Fruit fly (Drosophila melanogaster) whole organism, embryonic: Measurements from ENCODE around the gene CG4393.

Experiments
- BtbVII ChIP-seq: fragments of 200-800 bp; sonication (Bioruptor generic); optimal IDR thresholded peaks from 3 replicates; lab custom pipeline; 2017; ENCODE audit warnings: missing biosample characterization, mild to moderate bottlenecking, missing genetic modification characterization
- CG10267 ChIP-seq: fragments of 200-800 bp; sonication (Bioruptor generic); optimal IDR thresholded peaks from 2 replicates; lab custom pipeline; 2018; ENCODE audit warnings: missing biosample characterization, mild to moderate bottlenecking, missing genetic modification characterization, moderate library complexity
- CG10431 ChIP-seq: fragments of 200-800 bp; sonication (Bioruptor generic); optimal IDR thresholded peaks from 3 replicates; lab custom pipeline; 2018; ENCODE audit warnings: missing biosample characterization, mild to moderate bottlenecking, missing genetic modification characterization
- CG10959 ChIP-seq: fragments of 200-800 bp; sonication (Bioruptor generic); IDR thresholded peaks from 2 replicates; pipeline ENCODE4 v1.3.6; 2022; ENCODE audit warnings: missing biosample characterization, missing genetic modification characterization
- CG11398 ChIP-seq: fragments of 200-800 bp; sonication (Bioruptor generic); optimal IDR thresholded peaks from 2 replicates; lab custom pipeline; 2016; ENCODE audit warnings: missing biosample characterization, missing genetic modification characterization
- CG11504 ChIP-seq: fragments of 200-800 bp; sonication (Bioruptor generic); optimal IDR thresholded peaks from 3 replicates; lab custom pipeline; 2019; ENCODE audit warnings: missing biosample characterization, mild to moderate bottlenecking, missing genetic modification characterization, moderate library complexity
- CG11723 ChIP-seq: fragments of 200-800 bp; sonication (Bioruptor generic); optimal IDR thresholded peaks from 2 replicates; lab custom pipeline; 2017; ENCODE audit warnings: missing biosample characterization, mild to moderate bottlenecking, missing genetic modification characterization
- CG12071 ChIP-seq: fragments of 200-800 bp; sonication (Bioruptor generic); optimal IDR thresholded peaks from 3 replicates; lab custom pipeline; 2018; ENCODE audit warnings: missing biosample characterization, mild to moderate bottlenecking, missing genetic modification characterization
- CG13424 ChIP-seq: fragments of 200-800 bp; sonication (Bioruptor generic); optimal IDR thresholded peaks from 2 replicates; lab custom pipeline; 2019; ENCODE audit warnings: missing biosample characterization, mild to moderate bottlenecking, missing genetic modification characterization, moderate library complexity
- CG13775 ChIP-seq: fragments of 200-800 bp; sonication (Bioruptor generic); optimal IDR thresholded peaks from 3 replicates; lab custom pipeline; 2017; ENCODE audit warnings: missing biosample characterization, mild to moderate bottlenecking, missing genetic modification characterization
- CG15479 ChIP-seq: fragments of 200-800 bp; sonication (Bioruptor generic); optimal IDR thresholded peaks from 3 replicates; lab custom pipeline; 2019; ENCODE audit warnings: missing biosample characterization, mild to moderate bottlenecking, missing genetic modification characterization, moderate library complexity
- CG15601 ChIP-seq: fragments of 200-800 bp; sonication (Bioruptor generic); optimal IDR thresholded peaks from 3 replicates; lab custom pipeline; 2019; ENCODE audit warnings: missing biosample characterization, mild to moderate bottlenecking, missing genetic modification characterization, moderate library complexity
- CG15696 ChIP-seq: fragments of 200-800 bp; sonication (Bioruptor generic); optimal IDR thresholded peaks from 2 replicates; lab custom pipeline; 2019; ENCODE audit warnings: missing biosample characterization, mild to moderate bottlenecking, missing genetic modification characterization, moderate library complexity
- CG17328 ChIP-seq: fragments of 200-800 bp; sonication (Bioruptor generic); IDR thresholded peaks from 2 replicates; pipeline ENCODE4 v1.3.6; 2022; ENCODE audit warnings: missing biosample characterization, missing genetic modification characterization
- CG18262 ChIP-seq: fragments of 200-800 bp; optimal IDR thresholded peaks from 3 replicates; lab custom pipeline; 2019; ENCODE audit warnings: missing biosample characterization, mild to moderate bottlenecking, missing genetic modification characterization, moderate library complexity
- CG32772 ChIP-seq: fragments of 200-800 bp; sonication (Bioruptor generic); IDR thresholded peaks from 2 replicates; pipeline ENCODE4 v1.3.6; 2022; ENCODE audit warnings: missing biosample characterization, missing genetic modification characterization
- CG3407 ChIP-seq: fragments of 200-800 bp; sonication (Bioruptor generic); optimal IDR thresholded peaks from 2 replicates; lab custom pipeline; 2018; ENCODE audit warnings: missing biosample characterization, mild to moderate bottlenecking, missing genetic modification characterization
- CG4282 ChIP-seq: fragments of 200-800 bp; sonication (Bioruptor generic); optimal IDR thresholded peaks from 2 replicates; lab custom pipeline; 2016; ENCODE audit warnings: missing biosample characterization, missing genetic modification characterization
- CG4424 ChIP-seq: fragments of 200-800 bp; sonication (Bioruptor generic); optimal IDR thresholded peaks from 3 replicates; lab custom pipeline; 2016; ENCODE audit warnings: missing biosample characterization, missing genetic modification characterization
- CG6791 ChIP-seq: fragments of 200-800 bp; sonication (Bioruptor generic); IDR thresholded peaks from 3 replicates; pipeline ENCODE4 v1.3.6; 2022; ENCODE audit warnings: missing biosample characterization, missing genetic modification characterization; ENCODE audit not compliant: partially characterized antibody
- CG6813 ChIP-seq: fragments of 200-800 bp; sonication (Bioruptor generic); optimal IDR thresholded peaks from 2 replicates; lab custom pipeline; 2017; ENCODE audit warnings: missing biosample characterization, missing genetic modification characterization, mild to moderate bottlenecking, moderate library complexity, missing genetic modification reagents
- CG6854 ChIP-seq: fragments of 200-800 bp; sonication (Bioruptor generic); optimal IDR thresholded peaks from 3 replicates; lab custom pipeline; 2017; ENCODE audit warnings: missing biosample characterization, mild to moderate bottlenecking, missing genetic modification characterization
- Drgx ChIP-seq: fragments of 200-800 bp; sonication (Bioruptor generic); IDR thresholded peaks from 2 replicates; pipeline ENCODE4 v1.3.6; 2022; ENCODE audit warnings: missing biosample characterization, missing genetic modification characterization
- E2f1 ChIP-seq: fragments of 200-800 bp; sonication (Bioruptor generic); IDR thresholded peaks from 2 replicates; pipeline ENCODE4 v1.3.6; 2022; ENCODE audit warnings: missing biosample characterization, missing genetic modification characterization
- E2f2 ChIP-seq: fragments of 200-800 bp; sonication (Bioruptor generic); IDR thresholded peaks from 2 replicates; pipeline ENCODE4 v1.3.6; 2022; ENCODE audit warnings: missing biosample characterization, missing genetic modification characterization
- Fer2 ChIP-seq: fragments of 200-800 bp; sonication (Bioruptor generic); optimal IDR thresholded peaks from 2 replicates; lab custom pipeline; 2018; ENCODE audit warnings: missing biosample characterization, mild to moderate bottlenecking, missing genetic modification characterization, moderate library complexity
- H2.0 ChIP-seq: fragments of 200-800 bp; sonication (Bioruptor generic); IDR thresholded peaks from 2 replicates; pipeline ENCODE4 v1.3.6; 2022; ENCODE audit warnings: missing biosample characterization, missing genetic modification characterization
- Hmr ChIP-seq: fragments of 200-800 bp; sonication (Bioruptor generic); optimal IDR thresholded peaks from 3 replicates; lab custom pipeline; 2017; ENCODE audit warnings: mild to moderate bottlenecking, missing biosample characterization, missing genetic modification reagents, missing genetic modification characterization
- MBD-R2 ChIP-seq: fragments of 200-800 bp; sonication (Bioruptor generic); IDR thresholded peaks from 2 replicates; pipeline ENCODE4 v1.3.6; 2022; ENCODE audit warnings: missing biosample characterization, missing genetic modification characterization
- Mad ChIP-seq: fragments of 200-800 bp; sonication (Bioruptor generic); optimal IDR thresholded peaks from 2 replicates; lab custom pipeline; 2016; ENCODE audit warnings: missing biosample characterization, missing genetic modification characterization
- Oaz ChIP-seq: fragments of 200-800 bp; sonication (Bioruptor generic); IDR thresholded peaks from 2 replicates; pipeline ENCODE4 v1.3.6; 2022; ENCODE audit warnings: missing biosample characterization, missing genetic modification characterization
- Rfx ChIP-seq: fragments of 200-800 bp; sonication (Bioruptor generic); IDR thresholded peaks from 2 replicates; pipeline ENCODE4 v1.3.6; 2022; ENCODE audit warnings: missing biosample characterization, missing genetic modification characterization
- Ssrp ChIP-seq: fragments of 200-800 bp; sonication (Bioruptor generic); optimal IDR thresholded peaks from 2 replicates; lab custom pipeline; 2018; ENCODE audit warnings: missing biosample characterization, mild to moderate bottlenecking, missing genetic modification characterization, moderate library complexity
- ase ChIP-seq: fragments of 200-800 bp; sonication (Bioruptor generic); IDR thresholded peaks from 3 replicates; pipeline ENCODE4 v1.3.6; 2022; ENCODE audit warnings: missing biosample characterization, missing genetic modification characterization
- ato ChIP-seq: fragments of 200-800 bp; sonication (Bioruptor generic); IDR thresholded peaks from 2 replicates; pipeline ENCODE4 v1.3.6; 2022; ENCODE audit warnings: missing biosample characterization, missing genetic modification characterization; ENCODE audit not compliant: partially characterized antibody
- az2 ChIP-seq: fragments of 200-800 bp; sonication (Bioruptor generic); optimal IDR thresholded peaks from 3 replicates; lab custom pipeline; 2016; ENCODE audit warnings: missing biosample characterization, missing genetic modification characterization
- chm ChIP-seq: fragments of 200-800 bp; sonication (Bioruptor generic); IDR thresholded peaks from 2 replicates; pipeline ENCODE4 v1.3.6; 2022; ENCODE audit warnings: missing biosample characterization, missing genetic modification characterization
- ci ChIP-seq: fragments of 200-800 bp; sonication (Bioruptor generic); IDR thresholded peaks from 3 replicates; pipeline ENCODE4 v1.3.6; 2022; ENCODE audit warnings: missing biosample characterization, missing genetic modification characterization
- dpn ChIP-seq, 2 experiments: fragments of 200-800 bp; sonication (Bioruptor generic); optimal IDR thresholded peaks; 3 replicates each; lab custom pipeline; 2016; ENCODE audit warnings: missing biosample characterization in 2 of 2, missing genetic modification characterization in 2 of 2
- fd96Cb ChIP-seq: fragments of 200-800 bp; sonication (Bioruptor generic); optimal IDR thresholded peaks from 2 replicates; lab custom pipeline; 2018; ENCODE audit warnings: missing biosample characterization, mild to moderate bottlenecking, missing genetic modification characterization, moderate library complexity
- gem ChIP-seq: fragments of 200-800 bp; sonication (Bioruptor generic); optimal IDR thresholded peaks from 2 replicates; lab custom pipeline; 2019; ENCODE audit warnings: missing biosample characterization, mild to moderate bottlenecking, missing genetic modification characterization, moderate library complexity
- grau ChIP-seq: fragments of 200-800 bp; optimal IDR thresholded peaks from 3 replicates; lab custom pipeline; 2019; ENCODE audit warnings: missing biosample characterization, mild to moderate bottlenecking, missing genetic modification characterization, moderate library complexity
- inv ChIP-seq: fragments of 200-800 bp; sonication (Bioruptor generic); IDR thresholded peaks from 2 replicates; pipeline ENCODE4 v1.3.6; 2022; ENCODE audit warnings: missing biosample characterization, missing genetic modification characterization; ENCODE audit not compliant: partially characterized antibody
- lola ChIP-seq, 3 experiments: fragments of >200 bp in 2 of 3; fragments of 200-800 bp in 1 of 3; sonication (Bioruptor generic) in 1 of 3; optimal IDR thresholded peaks; 2 replicates each; lab custom pipeline; 2017 to 2019; ENCODE audit warnings: missing biosample characterization in 3 of 3, missing genetic modification characterization in 3 of 3, mild to moderate bottlenecking in 1 of 3, moderate library complexity in 1 of 3
- nerfin-1 ChIP-seq: fragments of 200-800 bp; sonication (Bioruptor generic); optimal IDR thresholded peaks from 3 replicates; lab custom pipeline; 2019; ENCODE audit warnings: missing biosample characterization, mild to moderate bottlenecking, missing genetic modification characterization, moderate library complexity
- nom ChIP-seq: fragments of 200-800 bp; sonication (Bioruptor generic); optimal IDR thresholded peaks from 2 replicates; lab custom pipeline; 2017; ENCODE audit warnings: missing biosample characterization, missing genetic modification characterization, mild to moderate bottlenecking, moderate library complexity, missing genetic modification reagents
- peb ChIP-seq: fragments of 200-800 bp; sonication (Bioruptor generic); IDR thresholded peaks from 2 replicates; pipeline ENCODE4 v1.3.6; 2022; ENCODE audit warnings: missing biosample characterization, missing genetic modification characterization
- row ChIP-seq: fragments of 200-800 bp; sonication (Bioruptor generic); IDR thresholded peaks from 3 replicates; pipeline ENCODE4 v1.3.6; 2022; ENCODE audit warnings: missing biosample characterization, missing genetic modification characterization
- zen ChIP-seq: fragments of 200-800 bp; sonication (Bioruptor generic); optimal IDR thresholded peaks from 3 replicates; lab custom pipeline; 2018; ENCODE audit warnings: missing biosample characterization, mild to moderate bottlenecking, missing genetic modification characterization, moderate library complexity

The CG4393 gene

DNA sequence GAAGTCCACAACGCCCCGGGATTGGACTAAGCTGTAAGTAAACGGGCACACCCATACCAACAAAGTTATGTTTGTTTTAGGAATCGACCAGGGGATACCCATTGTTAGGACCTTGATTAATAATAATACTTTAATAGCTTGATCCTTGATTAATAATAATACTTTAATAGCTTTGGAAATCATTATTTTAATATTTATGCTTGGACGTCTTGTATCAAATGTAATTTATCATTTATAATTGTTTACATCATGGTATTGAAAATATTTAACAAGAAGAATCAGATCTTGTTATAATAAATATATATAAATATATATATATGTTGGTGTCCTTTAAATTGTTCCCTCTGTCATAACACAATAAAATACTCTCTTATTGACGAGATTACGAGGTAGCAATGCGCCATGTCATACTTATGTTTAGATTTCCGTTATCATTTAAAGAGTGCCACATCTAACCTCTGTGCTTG lies 27.6 kb downstream of the CG4393 start (continued):
- TF ChIP-seq Fer2 (tag; lab: Kevin White, UChicago) (peak; percentile 39), CG10431 (GFP tag; lab: Kevin White, UChicago) (no peak), CG6854 (GFP tag; lab: Kevin White, UChicago) (peak; percentile 62), CG4424 (GFP tag; lab: Kevin White, UChicago) (peak; percentile 33), ase (GFP tag; lab: Robert Waterston, UW) (peak; percentile 36; the same call in 1 of the 3 replicates), CG13775 (peak; percentile 82), gem (peak; percentile 95), grau (peak; percentile 95), Drgx (peak; percentile 79), Mad (GFP tag; lab: Kevin White, UChicago) (no peak), CG6813 (peak; percentile 67), CG15479 (GFP tag; lab: Kevin White, UChicago) (no peak), CG15601 (peak; percentile 89), CG18262 (peak; percentile 92), row (GFP tag; lab: Robert Waterston, UW) (peak; percentile 89), CG4282 (no peak), CG10267 (tag; lab: Kevin White, UChicago) (peak; percentile 71), zen (tag; lab: Kevin White, UChicago) (peak; percentile 73), CG10959 (peak; percentile 35; the same call in 1 of the 2 replicates), Rfx (GFP tag; lab: Robert Waterston, UW) (peak; percentile 75), H2.0 (peak; percentile 73), CG17328 (GFP tag; lab: Robert Waterston, UW) (peak; percentile 74; the same call in 1 of the 2 replicates), lola (GFP tag; optimal IDR thresholded peaks at IDR 0.05; lab: Kevin White, UChicago) (peak in 1 of 3 experiments; percentile 90), E2f1 (GFP tag; lab: Robert Waterston, UW) (peak; percentile 69), dpn (GFP tag; optimal IDR thresholded peaks at IDR 0.05; lab: Kevin White, UChicago) (peak; percentile 11 to 88), inv (GFP tag; lab: Robert Waterston, UW) (no peak), nerfin-1 (tag; lab: Kevin White, UChicago) (peak; percentile 59), CG11398 (no peak), CG11723 (GFP tag; lab: Kevin White, UChicago) (peak; percentile 57), CG11504 (tag; lab: Kevin White, UChicago) (peak; percentile 93), CG32772 (GFP tag; lab: Robert Waterston, UW) (peak; percentile 70), CG13424 (tag; lab: Kevin White, UChicago) (peak; percentile 96), chm (peak; percentile 25; the same call in 1 of the 2 replicates), Hmr (GFP tag; lab: Kevin White, UChicago) (peak; percentile 84), Ssrp (tag; lab: Kevin White, UChicago) (peak; percentile 91), CG15696 (peak; percentile 54), CG12071 (GFP tag; lab: Kevin White, UChicago) (no peak), BtbVII (GFP tag; lab: Kevin White, UChicago) (peak; percentile 75), CG6791 (no peak), fd96Cb (tag; lab: Kevin White, UChicago) (peak; percentile 80), CG3407 (GFP tag; lab: Kevin White, UChicago) (peak; percentile 66), ci (GFP tag; lab: Robert Waterston, UW) (peak; percentile 81), Oaz (GFP tag; lab: Robert Waterston, UW) (peak; percentile 58), nom (GFP tag; lab: Kevin White, UChicago) (peak; percentile 30), ato (GFP tag; lab: Robert Waterston, UW) (no peak), az2 (GFP tag; lab: Kevin White, UChicago) (peak; percentile 83), MBD-R2 (GFP tag; lab: Robert Waterston, UW) (no peak), E2f2 (GFP tag; lab: Robert Waterston, UW) (peak; percentile 54; the same call in 1 of the 2 replicates), peb (peak; percentile 21; the same call in 1 of the 2 replicates)
